Fruit fly (Drosophila melanogaster) whole organism, prepupa: ENCODE data around the gene Cdk1.

Experiments used
- CG10669 ChIP-seq: fragments of 200-800 bp; sonication (Bioruptor generic); optimal IDR thresholded peaks from 3 replicates; lab custom pipeline; 2018; ENCODE audit warnings: missing biosample characterization, mild to moderate bottlenecking, missing genetic modification characterization, moderate library complexity
- CG11294 ChIP-seq: fragments of 200-800 bp; sonication (Bioruptor generic); IDR thresholded peaks from 2 replicates; pipeline ENCODE4 v1.3.6; 2022; ENCODE audit warnings: missing biosample characterization, missing genetic modification characterization
- CG11762 ChIP-seq: fragments of 200-800 bp; sonication (Bioruptor generic); optimal IDR thresholded peaks from 3 replicates; lab custom pipeline; 2016; ENCODE audit warnings: missing biosample characterization, missing genetic modification characterization; ENCODE audit not compliant: insufficient read depth
- CG1621 ChIP-seq: fragments of 200-800 bp; sonication (Bioruptor generic); optimal IDR thresholded peaks from 3 replicates; lab custom pipeline; 2018; ENCODE audit warnings: missing biosample characterization, mild to moderate bottlenecking, missing genetic modification characterization
- CG16779 ChIP-seq: fragments of 200-800 bp; sonication (Bioruptor generic); optimal IDR thresholded peaks from 3 replicates; lab custom pipeline; 2017; ENCODE audit warnings: missing biosample characterization, mild to moderate bottlenecking, missing genetic modification characterization
- CG3032 ChIP-seq: fragments of 200-800 bp; optimal IDR thresholded peaks from 2 replicates; lab custom pipeline; 2019; ENCODE audit warnings: missing biosample characterization, mild to moderate bottlenecking, missing genetic modification characterization, moderate library complexity
- CG31627 ChIP-seq: fragments of 200-800 bp; sonication (Bioruptor generic); optimal IDR thresholded peaks from 3 replicates; lab custom pipeline; 2016; ENCODE audit warnings: missing biosample characterization, missing genetic modification characterization
- CG32006 ChIP-seq: fragments of 200-800 bp; sonication (Bioruptor generic); optimal IDR thresholded peaks from 3 replicates; lab custom pipeline; 2017; ENCODE audit warnings: missing biosample characterization, mild to moderate bottlenecking, missing genetic modification characterization
- CG34406 ChIP-seq: fragments of 200-800 bp; sonication (Bioruptor generic); optimal IDR thresholded peaks from 3 replicates; lab custom pipeline; 2016; ENCODE audit warnings: missing biosample characterization, missing genetic modification characterization
- CG3919 ChIP-seq: fragments of 200-800 bp; sonication (Bioruptor generic); optimal IDR thresholded peaks from 3 replicates; lab custom pipeline; 2016; ENCODE audit warnings: missing biosample characterization, missing genetic modification characterization
- CG6163 ChIP-seq: fragments of 200-800 bp; sonication (Bioruptor generic); IDR thresholded peaks from 3 replicates; pipeline ENCODE4 v1.3.6; 2022; ENCODE audit warnings: missing biosample characterization, missing genetic modification characterization
- CG6808 ChIP-seq: fragments of 200-800 bp; sonication (Bioruptor generic); optimal IDR thresholded peaks from 3 replicates; lab custom pipeline; 2017; ENCODE audit warnings: missing biosample characterization, missing genetic modification characterization, mild to moderate bottlenecking, moderate library complexity, missing genetic modification reagents
- CG6854 ChIP-seq: fragments of 200-800 bp; sonication (Bioruptor generic); optimal IDR thresholded peaks from 2 replicates; lab custom pipeline; 2017; ENCODE audit warnings: missing biosample characterization, mild to moderate bottlenecking, missing genetic modification characterization
- CG8119 ChIP-seq: fragments of 200-800 bp; sonication (Bioruptor generic); IDR thresholded peaks from 3 replicates; pipeline ENCODE4 v1.3.6; 2022; ENCODE audit warnings: missing biosample characterization, missing genetic modification characterization
- CG8319 ChIP-seq: fragments of 200-800 bp; sonication (Bioruptor generic); optimal IDR thresholded peaks from 3 replicates; lab custom pipeline; 2016; ENCODE audit warnings: missing biosample characterization, missing genetic modification characterization
- CG8632 ChIP-seq: fragments of 200-800 bp; sonication (Bioruptor generic); optimal IDR thresholded peaks from 3 replicates; lab custom pipeline; 2016; ENCODE audit warnings: missing biosample characterization, missing genetic modification characterization
- CG9139 ChIP-seq: fragments of 200-800 bp; sonication (Bioruptor generic); optimal IDR thresholded peaks from 3 replicates; lab custom pipeline; 2017; ENCODE audit warnings: missing biosample characterization, mild to moderate bottlenecking, missing genetic modification characterization
- Eip75B ChIP-seq: fragments of 200-800 bp; sonication (Bioruptor generic); optimal IDR thresholded peaks from 3 replicates; lab custom pipeline; 2016; ENCODE audit warnings: missing biosample characterization, missing genetic modification characterization
- Eip78C ChIP-seq: fragments of 200-800 bp; sonication (Bioruptor generic); peaks from one replicate; lab custom pipeline; 2016; ENCODE audit warnings: missing biosample characterization, missing genetic modification characterization
- Eip93F ChIP-seq: fragments of 200-800 bp; sonication (Bioruptor generic); optimal IDR thresholded peaks from 2 replicates; lab custom pipeline; 2016; ENCODE audit warnings: missing biosample characterization, mild to moderate bottlenecking, missing genetic modification characterization
- Ets96B ChIP-seq: fragments of 200-800 bp; optimal IDR thresholded peaks from 2 replicates; lab custom pipeline; 2019; ENCODE audit warnings: missing biosample characterization, mild to moderate bottlenecking, missing genetic modification characterization, moderate library complexity
- Hr38 ChIP-seq: sonication (Bioruptor generic); optimal IDR thresholded peaks from 2 replicates; lab custom pipeline; 2016; ENCODE audit warnings: missing biosample characterization, missing genetic modification characterization
- Hr39 ChIP-seq: fragments of 200-800 bp; sonication (Bioruptor generic); optimal IDR thresholded peaks from 2 replicates; lab custom pipeline; 2016; ENCODE audit warnings: missing biosample characterization, missing genetic modification characterization
- Lpt ChIP-seq: fragments of 200-800 bp; sonication (Bioruptor generic); optimal IDR thresholded peaks from 3 replicates; lab custom pipeline; 2016; ENCODE audit warnings: missing biosample characterization, missing genetic modification characterization
- Met ChIP-seq: fragments of 200-800 bp; sonication (Bioruptor generic); optimal IDR thresholded peaks from 3 replicates; lab custom pipeline; 2016; ENCODE audit warnings: missing biosample characterization, missing genetic modification characterization
- Sox102F ChIP-seq: fragments of 200-800 bp; sonication (Bioruptor generic); optimal IDR thresholded peaks from 2 replicates; lab custom pipeline; 2016; ENCODE audit warnings: missing biosample characterization, mild to moderate bottlenecking, missing genetic modification characterization
- Sox14 ChIP-seq: fragments of 200-800 bp; sonication (Bioruptor generic); optimal IDR thresholded peaks from 3 replicates; lab custom pipeline; 2016; ENCODE audit warnings: missing biosample characterization, missing genetic modification characterization
- acj6 ChIP-seq: fragments of 200-800 bp; sonication (Bioruptor generic); optimal IDR thresholded peaks from 3 replicates; lab custom pipeline; 2016; ENCODE audit warnings: missing biosample characterization, missing genetic modification characterization
- dac ChIP-seq: fragments of 200-800 bp; sonication (Bioruptor generic); optimal IDR thresholded peaks from 2 replicates; lab custom pipeline; 2017; ENCODE audit warnings: missing biosample characterization, mild to moderate bottlenecking, missing genetic modification characterization
- eg ChIP-seq: fragments of 200-800 bp; sonication (Bioruptor generic); IDR thresholded peaks from 3 replicates; pipeline ENCODE4 v1.3.6; 2022; ENCODE audit warnings: missing biosample characterization, missing genetic modification characterization
- fd59A ChIP-seq: fragments of 200-800 bp; sonication (Bioruptor generic); optimal IDR thresholded peaks from 2 replicates; lab custom pipeline; 2017; ENCODE audit warnings: missing biosample characterization, mild to moderate bottlenecking, missing genetic modification characterization, missing genetic modification reagents
- fd85E ChIP-seq: fragments of 200-800 bp; sonication (Bioruptor generic); optimal IDR thresholded peaks from 3 replicates; lab custom pipeline; 2016; ENCODE audit warnings: missing biosample characterization, missing genetic modification characterization
- fkh ChIP-seq: fragments of 200-800 bp; sonication (Bioruptor generic); optimal IDR thresholded peaks from 3 replicates; lab custom pipeline; 2017; ENCODE audit warnings: missing biosample characterization, mild to moderate bottlenecking, missing genetic modification characterization, moderate library complexity
- lz ChIP-seq: fragments of 200-800 bp; sonication (Bioruptor generic); optimal IDR thresholded peaks from 3 replicates; lab custom pipeline; 2016; ENCODE audit warnings: missing biosample characterization, missing genetic modification characterization
- net ChIP-seq: fragments of 200-800 bp; sonication (Bioruptor generic); optimal IDR thresholded peaks from 3 replicates; lab custom pipeline; 2016; ENCODE audit warnings: missing biosample characterization, missing genetic modification characterization
- spab ChIP-seq: fragments of 200-800 bp; sonication (Bioruptor generic); optimal IDR thresholded peaks from 2 replicates; lab custom pipeline; 2017; ENCODE audit warnings: missing biosample characterization, mild to moderate bottlenecking, missing genetic modification characterization, missing genetic modification reagents
- ss ChIP-seq, 2 experiments: fragments of 200-800 bp; sonication (Bioruptor generic); optimal IDR thresholded peaks; 2 replicates in 1 of 2; 3 replicates in 1 of 2; lab custom pipeline; 2017 to 2018; ENCODE audit warnings: mild to moderate bottlenecking in 2 of 2, missing biosample characterization in 2 of 2, missing genetic modification characterization in 2 of 2, moderate library complexity in 1 of 2
- topi ChIP-seq: fragments of 200-800 bp; sonication (Bioruptor generic); optimal IDR thresholded peaks from 3 replicates; lab custom pipeline; 2016; ENCODE audit warnings: missing biosample characterization, missing genetic modification characterization
- vri ChIP-seq: fragments of 200-800 bp; sonication (Bioruptor generic); optimal IDR thresholded peaks from 3 replicates; lab custom pipeline; 2016; ENCODE audit warnings: missing biosample characterization, mild to moderate bottlenecking, missing genetic modification characterization

The Cdk1 gene

dm6 chr2L:10356508-10356907 lies 29.6 kb downstream of the Cdk1 start, which contains the start of the genes CtsL4 and ClpP (continued):
- TF ChIP-seq fkh = no peak
- peak; percentile 36 for TF ChIP-seq acj6 (GFP tag; lab: Kevin White, UChicago)
- no peak for TF ChIP-seq topi (GFP tag; lab: Kevin White, UChicago)
- TF ChIP-seq Ets96B = peak; percentile 32
- TF ChIP-seq CG16779 (tag; lab: Kevin White, UChicago) = no peak
- no peak for TF ChIP-seq fd59A (GFP tag; lab: Kevin White, UChicago)
- no peak for TF ChIP-seq Eip78C (GFP tag; lab: Kevin White, UChicago)
- TF ChIP-seq CG10669 (GFP tag; lab: Kevin White, UChicago) = no peak
- peak; percentile 61 for TF ChIP-seq CG1621
- TF ChIP-seq fd85E (GFP tag; lab: Kevin White, UChicago) = no peak
- TF ChIP-seq Hr39 = no peak
- peak; percentile 45 for TF ChIP-seq CG3032 (tag; lab: Kevin White, UChicago)

dm6 chr2L:10353871-10354270 lies 32.2 kb downstream of the Cdk1 start, which contains the start of gene CG34367:
CG34367 (minus strand) TSS chr2L:10353905.
- TF ChIP-seq Eip93F (GFP tag; lab: Kevin White, UChicago) = no peak
- TF ChIP-seq eg (GFP tag; lab: Robert Waterston, UW) = no peak
- TF ChIP-seq spab (GFP tag; lab: Kevin White, UChicago) = no peak
- TF ChIP-seq CG11762 = no peak
- no peak for TF ChIP-seq net (GFP tag; lab: Kevin White, UChicago)
- no peak for TF ChIP-seq CG6854 (GFP tag; lab: Kevin White, UChicago)
- no peak for TF ChIP-seq fd85E (GFP tag; lab: Kevin White, UChicago)
- TF ChIP-seq CG11294 = no peak
- TF ChIP-seq fkh = no peak
- no peak for TF ChIP-seq CG1621
- no peak for TF ChIP-seq Sox14 (GFP tag; lab: Kevin White, UChicago)
- no peak for TF ChIP-seq CG16779 (tag; lab: Kevin White, UChicago)
- TF ChIP-seq Lpt (GFP tag; lab: Kevin White, UChicago) = no peak
- TF ChIP-seq ss (GFP tag; optimal IDR thresholded peaks at IDR 0.05; lab: Kevin White, UChicago) = no peak
- TF ChIP-seq Hr38 (GFP tag; lab: Kevin White, UChicago) = no peak

- no peak for TF ChIP-seq Lpt (GFP tag; lab: Kevin White, UChicago)
- TF ChIP-seq CG31627 (GFP tag; lab: Kevin White, UChicago) = no peak
- TF ChIP-seq CG34406 (GFP tag; lab: Kevin White, UChicago) = no peak
- no peak for TF ChIP-seq dac (GFP tag; lab: Kevin White, UChicago)
- TF ChIP-seq CG3919 (GFP tag; lab: Kevin White, UChicago) = no peak
- no peak for TF ChIP-seq Met
- no peak for TF ChIP-seq CG9139 (GFP tag; lab: Kevin White, UChicago)
- TF ChIP-seq lz = no peak
- TF ChIP-seq, all 60 proteins: peak for 0
Measured at dm6 chr2L:10351130-10351529, 34.9 kb downstream of the Cdk1 start.

- no peak for TF ChIP-seq vri (GFP tag; lab: Kevin White, UChicago)
- no peak for TF ChIP-seq CG34406 (GFP tag; lab: Kevin White, UChicago)
- no peak for TF ChIP-seq Ets96B
Measured at dm6 chr2L:10344029-10344606, 41.9 kb downstream of the Cdk1 start, which contains the start of gene Frmd5. Frmd5 (plus strand) TSS chr2L:10344442.

- TF ChIP-seq net (GFP tag; lab: Kevin White, UChicago) (no peak), CG8319 (GFP tag; lab: Kevin White, UChicago) (no peak), fd85E (GFP tag; lab: Kevin White, UChicago) (no peak), CG6854 (GFP tag; lab: Kevin White, UChicago) (no peak), CG3032 (tag; lab: Kevin White, UChicago) (no peak), CG6163 (no peak), CG8632 (GFP tag; lab: Kevin White, UChicago) (no peak), CG8119 (no peak), CG32006 (GFP tag; lab: Kevin White, UChicago) (no peak), Ets96B (no peak), lz (no peak), acj6 (GFP tag; lab: Kevin White, UChicago) (no peak), CG34406 (GFP tag; lab: Kevin White, UChicago) (no peak), CG11294 (no peak), Eip75B (GFP tag; lab: Kevin White, UChicago) (no peak), Lpt (GFP tag; lab: Kevin White, UChicago) (no peak), CG6808 (GFP tag; lab: Kevin White, UChicago) (no peak), vri (GFP tag; lab: Kevin White, UChicago) (no peak), Sox102F (GFP tag; lab: Kevin White, UChicago) (no peak), Met (no peak)
Measured at dm6 chr2L:10342471-10342870, 43.6 kb downstream of the Cdk1 start, which contains the start of gene Sps2. Sps2 (plus strand) TSS chr2L:10342594.
